Fruit fly (Drosophila melanogaster) whole organism, embryonic: ENCODE measurements around the gene PAPLA1.
A peak's percentile ranks its signal among the peaks of the same experiment; 100 is the strongest.

ENCODE experiments used
- Atf3 ChIP-seq: fragments of 200-800 bp; sonication (Bioruptor generic); optimal IDR thresholded peaks from 3 replicates; lab custom pipeline; 2016; ENCODE audit warnings: missing biosample characterization, missing genetic modification characterization
- BtbVII ChIP-seq: fragments of 200-800 bp; sonication (Bioruptor generic); optimal IDR thresholded peaks from 3 replicates; lab custom pipeline; 2017; ENCODE audit warnings: missing biosample characterization, mild to moderate bottlenecking, missing genetic modification characterization
- CG10654 ChIP-seq: fragments of 200-800 bp; sonication (Bioruptor generic); optimal IDR thresholded peaks from 2 replicates; lab custom pipeline; 2016; ENCODE audit warnings: missing biosample characterization, missing genetic modification characterization
- CG12236 ChIP-seq: fragments of 200-800 bp; sonication (Bioruptor generic); optimal IDR thresholded peaks from 2 replicates; lab custom pipeline; 2016; ENCODE audit warnings: missing biosample characterization, missing genetic modification characterization
- CG14710 ChIP-seq: fragments of 200-800 bp; sonication (Bioruptor generic); optimal IDR thresholded peaks from 3 replicates; lab custom pipeline; 2019; ENCODE audit warnings: missing biosample characterization, mild to moderate bottlenecking, missing genetic modification characterization, moderate library complexity
- CG15011 ChIP-seq: fragments of 200-800 bp; sonication (Bioruptor generic); optimal IDR thresholded peaks from 3 replicates; lab custom pipeline; 2018; ENCODE audit warnings: missing biosample characterization, mild to moderate bottlenecking, missing genetic modification characterization
- CG15479 ChIP-seq: fragments of 200-800 bp; sonication (Bioruptor generic); optimal IDR thresholded peaks from 3 replicates; lab custom pipeline; 2019; ENCODE audit warnings: missing biosample characterization, mild to moderate bottlenecking, missing genetic modification characterization, moderate library complexity
- CG15601 ChIP-seq: fragments of 200-800 bp; sonication (Bioruptor generic); optimal IDR thresholded peaks from 3 replicates; lab custom pipeline; 2019; ENCODE audit warnings: missing biosample characterization, mild to moderate bottlenecking, missing genetic modification characterization, moderate library complexity
- CG17568 ChIP-seq: fragments of 200-800 bp; sonication (Bioruptor generic); optimal IDR thresholded peaks from 2 replicates; lab custom pipeline; 2018; ENCODE audit warnings: missing biosample characterization, mild to moderate bottlenecking, missing genetic modification characterization, moderate library complexity
- CG17912 ChIP-seq: fragments of 200-800 bp; sonication (Bioruptor generic); optimal IDR thresholded peaks from 2 replicates; lab custom pipeline; 2018; ENCODE audit warnings: missing biosample characterization, mild to moderate bottlenecking, missing genetic modification characterization
- CG2678 ChIP-seq: fragments of 200-800 bp; sonication (Bioruptor generic); optimal IDR thresholded peaks from 3 replicates; lab custom pipeline; 2019; ENCODE audit warnings: missing biosample characterization, mild to moderate bottlenecking, missing genetic modification characterization, moderate library complexity
- CG2889 ChIP-seq: fragments of 200-800 bp; sonication (Bioruptor generic); IDR thresholded peaks from 3 replicates; pipeline ENCODE4 v1.3.6; 2022; ENCODE audit warnings: missing biosample characterization, missing genetic modification characterization
- CG32767 ChIP-seq: fragments of 200-800 bp; sonication (Bioruptor generic); IDR thresholded peaks from 2 replicates; pipeline ENCODE4 v1.3.6; 2022; ENCODE audit warnings: missing biosample characterization, missing genetic modification characterization
- CG33557 ChIP-seq: fragments of 200-800 bp; sonication (Bioruptor generic); optimal IDR thresholded peaks from 2 replicates; lab custom pipeline; 2019; ENCODE audit warnings: missing biosample characterization, mild to moderate bottlenecking, missing genetic modification characterization, moderate library complexity
- CG34376 ChIP-seq: fragments of 200-800 bp; sonication (Bioruptor generic); optimal IDR thresholded peaks from 2 replicates; lab custom pipeline; 2018; ENCODE audit warnings: missing biosample characterization, mild to moderate bottlenecking, missing genetic modification characterization
- CG6272 ChIP-seq: fragments of 200-800 bp; sonication (Bioruptor generic); IDR thresholded peaks from 2 replicates; pipeline ENCODE4 v1.3.6; 2022; ENCODE audit warnings: missing biosample characterization, missing genetic modification characterization
- CG6683 ChIP-seq: fragments of 200-800 bp; sonication (Bioruptor generic); optimal IDR thresholded peaks from 2 replicates; lab custom pipeline; 2017; ENCODE audit warnings: missing biosample characterization, mild to moderate bottlenecking, missing genetic modification characterization, missing genetic modification reagents
- CG6765 ChIP-seq: fragments of 200-800 bp; sonication (Bioruptor generic); optimal IDR thresholded peaks from 3 replicates; lab custom pipeline; 2017; ENCODE audit warnings: missing biosample characterization, mild to moderate bottlenecking, missing genetic modification characterization
- CG6813 ChIP-seq: fragments of 200-800 bp; sonication (Bioruptor generic); optimal IDR thresholded peaks from 2 replicates; lab custom pipeline; 2017; ENCODE audit warnings: missing biosample characterization, missing genetic modification characterization, mild to moderate bottlenecking, moderate library complexity, missing genetic modification reagents
- CHES-1-like ChIP-seq: fragments of 200-800 bp; sonication (Bioruptor generic); optimal IDR thresholded peaks from 2 replicates; lab custom pipeline; 2016; ENCODE audit warnings: missing biosample characterization, missing genetic modification characterization
- CoRest ChIP-seq: fragments of 200-800 bp; sonication (Bioruptor generic); optimal IDR thresholded peaks from 3 replicates; lab custom pipeline; 2018; ENCODE audit warnings: missing biosample characterization, mild to moderate bottlenecking, missing genetic modification characterization, moderate library complexity
- D ChIP-seq, 2 experiments: fragments of 200-800 bp in 1 of 2; fragments of >200 bp in 1 of 2; sonication (Bioruptor generic) in 1 of 2; optimal IDR thresholded peaks; 2 replicates in 1 of 2; 3 replicates in 1 of 2; lab custom pipeline; 2017; ENCODE audit warnings: mild to moderate bottlenecking in 1 of 2, missing biosample characterization in 1 of 2, missing genetic modification characterization in 1 of 2, missing genetic modification reagents in 1 of 2
- Dip3 ChIP-seq: fragments of 200-800 bp; sonication (Bioruptor generic); optimal IDR thresholded peaks from 3 replicates; lab custom pipeline; 2016; ENCODE audit warnings: missing biosample characterization, missing genetic modification characterization
- Eip74EF ChIP-seq, 2 experiments: fragments of 200-800 bp in 1 of 2; fragments of >200 bp in 1 of 2; sonication (Bioruptor generic) in 1 of 2; optimal IDR thresholded peaks; 2 replicates each; lab custom pipeline; 2017 to 2019; ENCODE audit warnings: missing biosample characterization in 2 of 2, missing genetic modification characterization in 2 of 2, mild to moderate bottlenecking in 1 of 2, moderate library complexity in 1 of 2
- Ets65A ChIP-seq: fragments of 200-800 bp; sonication (Bioruptor generic); peaks from one replicate; lab custom pipeline; 2016; ENCODE audit warnings: missing biosample characterization, missing genetic modification characterization
- H15 ChIP-seq: fragments of 200-800 bp; sonication (Bioruptor generic); IDR thresholded peaks from 3 replicates; pipeline ENCODE4 v1.3.6; 2022; ENCODE audit warnings: missing biosample characterization, missing genetic modification characterization
- Hr51 ChIP-seq, 2 experiments: fragments of 200-800 bp; sonication (Bioruptor generic); optimal IDR thresholded peaks; 2 replicates in 1 of 2; 3 replicates in 1 of 2; lab custom pipeline; 2016 to 2018; ENCODE audit warnings: missing biosample characterization in 2 of 2, missing genetic modification characterization in 2 of 2, mild to moderate bottlenecking in 1 of 2, moderate library complexity in 1 of 2
- Mad ChIP-seq: fragments of 200-800 bp; sonication (Bioruptor generic); optimal IDR thresholded peaks from 2 replicates; lab custom pipeline; 2016; ENCODE audit warnings: missing biosample characterization, missing genetic modification characterization
- NC2α ChIP-seq: fragments of 200-800 bp; sonication (Bioruptor generic); optimal IDR thresholded peaks from 2 replicates; lab custom pipeline; 2016; ENCODE audit warnings: missing biosample characterization, missing genetic modification characterization
- Oli ChIP-seq: fragments of 200-800 bp; sonication (Bioruptor generic); optimal IDR thresholded peaks from 2 replicates; lab custom pipeline; 2018; ENCODE audit warnings: missing biosample characterization, mild to moderate bottlenecking, missing genetic modification characterization, moderate library complexity
- Pdp1 ChIP-seq, 2 experiments: fragments of 200-800 bp; sonication (Bioruptor generic); optimal IDR thresholded peaks; 3 replicates each; lab custom pipeline; 2016; ENCODE audit warnings: missing biosample characterization in 2 of 2, missing genetic modification characterization in 2 of 2, mild to moderate bottlenecking in 1 of 2, moderate library complexity in 1 of 2
- Sin3A ChIP-seq: fragments of >200 bp; optimal IDR thresholded peaks from 2 replicates; lab custom pipeline; 2018
- Spps ChIP-seq: fragments of 200-800 bp; sonication (Bioruptor generic); optimal IDR thresholded peaks from 2 replicates; lab custom pipeline; 2018; ENCODE audit warnings: missing biosample characterization, mild to moderate bottlenecking, missing genetic modification characterization
- ab ChIP-seq: fragments of 200-800 bp; sonication (Bioruptor generic); optimal IDR thresholded peaks from 2 replicates; lab custom pipeline; 2016; ENCODE audit warnings: missing biosample characterization, missing genetic modification characterization
- abd-A ChIP-seq: fragments of 200-800 bp; sonication (Bioruptor generic); optimal IDR thresholded peaks from 3 replicates; lab custom pipeline; 2019; ENCODE audit warnings: missing biosample characterization, mild to moderate bottlenecking, missing genetic modification characterization, moderate library complexity
- btn ChIP-seq: fragments of 200-800 bp; sonication (Bioruptor generic); optimal IDR thresholded peaks from 2 replicates; lab custom pipeline; 2016; ENCODE audit warnings: missing biosample characterization, missing genetic modification characterization
- cwo ChIP-seq: fragments of 200-800 bp; sonication (Bioruptor generic); optimal IDR thresholded peaks from 3 replicates; lab custom pipeline; 2017; ENCODE audit warnings: missing biosample characterization, missing genetic modification characterization, mild to moderate bottlenecking, moderate library complexity, missing genetic modification reagents
- disco-r ChIP-seq: fragments of 200-800 bp; sonication (Bioruptor generic); optimal IDR thresholded peaks from 2 replicates; lab custom pipeline; 2016; ENCODE audit warnings: missing biosample characterization, missing genetic modification characterization
- dm ChIP-seq: fragments of 200-800 bp; sonication (Bioruptor generic); optimal IDR thresholded peaks from 3 replicates; lab custom pipeline; 2016; ENCODE audit warnings: missing biosample characterization, missing genetic modification characterization
- h ChIP-seq: fragments of >200 bp; optimal IDR thresholded peaks from 2 replicates; lab custom pipeline; 2017
- insv ChIP-seq, 2 experiments: fragments of 200-800 bp; sonication (Bioruptor generic); optimal IDR thresholded peaks; 3 replicates each; lab custom pipeline; 2016 to 2018; ENCODE audit warnings: missing biosample characterization in 2 of 2, missing genetic modification characterization in 2 of 2
- kay ChIP-seq: fragments of 200-800 bp; sonication (Bioruptor generic); optimal IDR thresholded peaks from 2 replicates; lab custom pipeline; 2016; ENCODE audit warnings: missing biosample characterization, missing genetic modification characterization
- lov ChIP-seq, 2 experiments: fragments of 200-800 bp in 1 of 2; fragments of >200 bp in 1 of 2; sonication (Bioruptor generic) in 1 of 2; IDR thresholded peaks in 1 of 2; optimal IDR thresholded peaks in 1 of 2; 2 replicates in 1 of 2; 3 replicates in 1 of 2; pipeline versions ENCODE4 v1.3.6 to Lab custom; 2017 to 2022; ENCODE audit warnings: missing biosample characterization in 1 of 2, missing genetic modification characterization in 1 of 2
- pnt ChIP-seq: fragments of 200-800 bp; sonication (Bioruptor generic); optimal IDR thresholded peaks from 3 replicates; lab custom pipeline; 2016; ENCODE audit warnings: missing biosample characterization, missing genetic modification characterization
- sima ChIP-seq: fragments of 200-800 bp; sonication (Bioruptor generic); optimal IDR thresholded peaks from 2 replicates; lab custom pipeline; 2016; ENCODE audit warnings: missing biosample characterization, missing genetic modification characterization
- sob ChIP-seq: fragments of 200-800 bp; sonication (Bioruptor generic); IDR thresholded peaks from 2 replicates; pipeline ENCODE4 v1.3.6; 2022; ENCODE audit warnings: missing biosample characterization, missing genetic modification characterization
- trh ChIP-seq: fragments of 200-800 bp; sonication (Bioruptor generic); optimal IDR thresholded peaks from 2 replicates; lab custom pipeline; 2016; ENCODE audit warnings: missing biosample characterization, missing genetic modification characterization
- yki ChIP-seq: fragments of >200 bp; optimal IDR thresholded peaks from 3 replicates; lab custom pipeline; 2018

PAPLA1 gene

DNA sequence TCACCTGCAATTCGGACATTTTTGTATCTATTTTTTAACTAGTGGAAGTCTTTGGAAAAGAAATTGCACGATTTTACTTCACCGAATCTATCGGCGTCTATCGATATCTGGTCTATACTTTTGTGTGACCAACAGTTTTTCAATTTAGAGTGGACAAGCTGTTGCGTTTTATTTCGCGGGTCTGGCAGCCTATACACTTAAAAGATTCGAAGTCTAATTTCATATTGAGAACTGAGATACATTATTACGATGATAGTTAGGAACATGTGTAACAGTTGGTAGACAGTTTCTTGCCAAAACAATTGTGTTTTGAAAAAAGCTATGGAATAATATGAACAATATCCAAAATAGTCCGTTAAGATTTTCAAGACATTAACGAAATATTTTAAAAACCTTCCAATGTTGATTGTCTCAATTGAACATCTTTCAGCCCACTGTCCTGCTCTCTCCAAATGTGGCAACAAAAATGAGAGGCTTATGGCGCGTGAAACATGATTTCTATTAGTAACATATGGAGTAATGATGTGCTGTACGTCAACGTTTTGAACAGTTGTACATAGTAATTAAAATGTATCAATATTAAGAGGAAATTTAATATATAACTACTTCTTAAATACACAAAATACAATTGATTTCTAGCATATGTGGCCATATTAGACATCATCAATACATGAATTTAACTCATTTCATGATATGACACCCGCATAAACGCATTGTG is 3.0 kb upstream of the PAPLA1 start, which contains the start of gene Acbp1 (continued):
- peak; percentile 89 for TF ChIP-seq CG17912
- peak; percentile 97 for TF ChIP-seq cwo
- peak; percentile 82 for TF ChIP-seq disco-r (GFP tag; lab: Kevin White, UChicago)
- TF ChIP-seq ab (GFP tag; lab: Kevin White, UChicago), result peak; percentile 83
- peak; percentile 94 for TF ChIP-seq CG6683 (GFP tag; lab: Kevin White, UChicago)
- peak; percentile 87; the same call in 2 of the 3 replicates for TF ChIP-seq CG2889
- TF ChIP-seq Atf3, result peak; percentile 94
- TF ChIP-seq CG12236 (GFP tag; lab: Kevin White, UChicago), result peak; percentile 89
- TF ChIP-seq btn (GFP tag; lab: Kevin White, UChicago), result peak; percentile 86
- peak; percentile 93 for TF ChIP-seq abd-A (tag; lab: Kevin White, UChicago)
- peak; percentile 91 to 99 for TF ChIP-seq Hr51 (GFP tag; optimal IDR thresholded peaks at IDR 0.05; lab: Kevin White, UChicago)
- TF ChIP-seq sima (GFP tag; lab: Kevin White, UChicago), result peak; percentile 58
- TF ChIP-seq trh (GFP tag; lab: Kevin White, UChicago), result peak; percentile 83
- TF ChIP-seq CG10654 (GFP tag; lab: Kevin White, UChicago), result peak; percentile 92
- TF ChIP-seq Dip3 (GFP tag; lab: Kevin White, UChicago), result peak; percentile 95
- TF ChIP-seq yki (lab: Kevin White, UChicago), result peak; percentile 65
- TF ChIP-seq H15 (GFP tag; lab: Robert Waterston, UW), result peak; percentile 88
- peak; percentile 93 for TF ChIP-seq CG32767
- peak in 1 of 2 experiments; percentile 99 for TF ChIP-seq Eip74EF (GFP tag; optimal IDR thresholded peaks at IDR 0.05; lab: Kevin White, UChicago)
- peak; percentile 91 for TF ChIP-seq CG6272
- TF ChIP-seq Pdp1 (GFP tag; optimal IDR thresholded peaks at IDR 0.05; lab: Kevin White, UChicago), result peak; percentile 93 to 94
- TF ChIP-seq CG17568 (GFP tag; lab: Kevin White, UChicago), result peak; percentile 98
- TF ChIP-seq CG15601 (tag; lab: Kevin White, UChicago), result peak; percentile 97
- TF ChIP-seq CG33557 (GFP tag; lab: Kevin White, UChicago), result peak; percentile 98
- TF ChIP-seq Spps (tag; lab: Kevin White, UChicago), result peak; percentile 97
- peak; percentile 94 for TF ChIP-seq sob
- TF ChIP-seq CG34376 (GFP tag; lab: Kevin White, UChicago), result peak; percentile 100
- no peak for TF ChIP-seq lov (optimal IDR thresholded peaks at IDR 0.05; lab: Kevin White, UChicago)
- peak; percentile 76 for TF ChIP-seq lov (GFP tag; IDR thresholded peaks at IDR 0.05; lab: Robert Waterston, UW)
- peak; percentile 99 for TF ChIP-seq Ets65A
- TF ChIP-seq CG6813 (GFP tag; lab: Kevin White, UChicago), result peak; percentile 99
- TF ChIP-seq CoRest (tag; lab: Kevin White, UChicago), result peak; percentile 97
- peak; percentile 83 for TF ChIP-seq kay (GFP tag; lab: Kevin White, UChicago)
- TF ChIP-seq CHES-1-like, result peak; percentile 97
- no peak for TF ChIP-seq h (lab: Kevin White, UChicago)
- TF ChIP-seq NC2α (GFP tag; lab: Kevin White, UChicago), result peak; percentile 87
- peak; percentile 99 for TF ChIP-seq CG2678 (tag; lab: Kevin White, UChicago)
- peak; percentile 56 for TF ChIP-seq Sin3A (lab: Kevin White, UChicago)
- TF ChIP-seq BtbVII (GFP tag; lab: Kevin White, UChicago), result peak; percentile 99
- TF ChIP-seq dm (GFP tag; lab: Kevin White, UChicago), result peak; percentile 91
- TF ChIP-seq CG15479 (GFP tag; lab: Kevin White, UChicago), result peak; percentile 33
- TF ChIP-seq CG6765 (GFP tag; lab: Kevin White, UChicago), result peak; percentile 98
- TF ChIP-seq CG14710 (tag; lab: Kevin White, UChicago), result peak; percentile 98
- TF ChIP-seq pnt (GFP tag; lab: Kevin White, UChicago), result peak; percentile 95
- peak; percentile 96 for TF ChIP-seq Oli
- TF ChIP-seq D (optimal IDR thresholded peaks at IDR 0.05; lab: Kevin White, UChicago), result no peak
- TF ChIP-seq D (GFP tag; optimal IDR thresholded peaks at IDR 0.05; lab: Kevin White, UChicago), result peak; percentile 95
- peak; percentile 91 for TF ChIP-seq Mad (GFP tag; lab: Kevin White, UChicago)
- TF ChIP-seq CG15011 (GFP tag; lab: Kevin White, UChicago), result peak; percentile 97
- peak in 1 of 2 experiments; percentile 86 for TF ChIP-seq insv (GFP tag; optimal IDR thresholded peaks at IDR 0.05; lab: Kevin White, UChicago)
